Fruit fly (Drosophila melanogaster): Measurements from ENCODE around the gene Acbp1.

The Acbp1 gene

dm6 chr2L:8164219-8164618 lies 2.0 kb upstream of the Acbp1 start (continued):
- TF ChIP-seq jigr1 (GFP tag; IDR thresholded peaks at IDR 0.05) = no peak
- TF ChIP-seq ranshi (GFP tag; IDR thresholded peaks at IDR 0.05) = peak; percentile 57; the same call in 1 of the 2 replicates
- TF ChIP-seq CG3407 (GFP tag; optimal IDR thresholded peaks at IDR 0.05) = peak; percentile 96
- no peak for TF ChIP-seq wor (GFP tag; IDR thresholded peaks at IDR 0.05)
- TF ChIP-seq MESR4 (GFP tag; optimal IDR thresholded peaks at IDR 0.05) = peak; percentile 1
- peak; percentile 58 for TF ChIP-seq Oli (tag; optimal IDR thresholded peaks at IDR 0.05)
- peak; percentile 78 for TF ChIP-seq CG18476 (GFP tag; optimal IDR thresholded peaks at IDR 0.05)
- TF ChIP-seq Fer3 (tag; optimal IDR thresholded peaks at IDR 0.05) = peak; percentile 78
- no peak for TF ChIP-seq CG12155 (GFP tag; optimal IDR thresholded peaks at IDR 0.05)
- no peak for TF ChIP-seq dan (GFP tag; IDR thresholded peaks at IDR 0.05)
- peak; percentile 12 for TF ChIP-seq Ets97D (GFP tag; optimal IDR thresholded peaks at IDR 0.05)
- no peak for TF ChIP-seq zen2 (GFP tag; IDR thresholded peaks at IDR 0.05; ENCODE audit: partially characterized antibody)
- peak; percentile 87 for TF ChIP-seq Sox100B (GFP tag; optimal IDR thresholded peaks at IDR 0.05)
- TF ChIP-seq hth (optimal IDR thresholded peaks at IDR 0.05) = no peak
- TF ChIP-seq CG6254 (GFP tag; optimal IDR thresholded peaks at IDR 0.05) = peak; percentile 90
- TF ChIP-seq Xrp1 (GFP tag; IDR thresholded peaks at IDR 0.05) = peak; percentile 90
- peak; percentile 85 for TF ChIP-seq CG12236 (GFP tag; optimal IDR thresholded peaks at IDR 0.05)
- TF ChIP-seq emc (GFP tag; optimal IDR thresholded peaks at IDR 0.05) = no peak
- peak; percentile 61 for TF ChIP-seq CG17829 (tag; optimal IDR thresholded peaks at IDR 0.05)
- TF ChIP-seq CG10147 (GFP tag; optimal IDR thresholded peaks at IDR 0.05) = peak; percentile 9
- TF ChIP-seq ken (GFP tag; IDR thresholded peaks at IDR 0.05) = peak; percentile 57; the same call in 1 of the 3 replicates
- peak; percentile 1 for TF ChIP-seq CG13624 (GFP tag; optimal IDR thresholded peaks at IDR 0.05)
- peak; percentile 76 for TF ChIP-seq CG12299 (tag; optimal IDR thresholded peaks at IDR 0.05)
- peak; percentile 35 for TF ChIP-seq CG12769 (tag; optimal IDR thresholded peaks at IDR 0.05)
- peak; percentile 7 for TF ChIP-seq ERR (GFP tag; optimal IDR thresholded peaks at IDR 0.05)
- peak; percentile 57 for TF ChIP-seq pnt (GFP tag; optimal IDR thresholded peaks at IDR 0.05)
- peak; percentile 79 for TF ChIP-seq tio (GFP tag; optimal IDR thresholded peaks at IDR 0.05)
- TF ChIP-seq CG12391 (tag; optimal IDR thresholded peaks at IDR 0.05) = peak; percentile 54
- TF ChIP-seq HLH54F (GFP tag; optimal IDR thresholded peaks at IDR 0.05) = no peak
- peak; percentile 85 for TF ChIP-seq Vsx1 (GFP tag; optimal IDR thresholded peaks at IDR 0.05)
- peak; percentile 31 for TF ChIP-seq Sry-δ (GFP tag; optimal IDR thresholded peaks at IDR 0.05)
- no peak for TF ChIP-seq CG7357 (GFP tag; IDR thresholded peaks at IDR 0.05)
- TF ChIP-seq CG8944 (GFP tag; optimal IDR thresholded peaks at IDR 0.05) = peak; percentile 61
- no peak for TF ChIP-seq da (GFP tag; optimal IDR thresholded peaks at IDR 0.05)
- no peak for TF ChIP-seq pan (optimal IDR thresholded peaks at IDR 0.05)
- peak in 1 of 2 experiments; percentile 69 for TF ChIP-seq pan (GFP tag; optimal IDR thresholded peaks at IDR 0.05 in 1 of 2, IDR thresholded peaks at IDR 0.05 in 1 of 2)
- TF ChIP-seq BEAF-32 (GFP tag; optimal IDR thresholded peaks at IDR 0.05) = no peak
- peak; percentile 76 for TF ChIP-seq CG15011 (GFP tag; optimal IDR thresholded peaks at IDR 0.05)
- TF ChIP-seq CG12942 (GFP tag; optimal IDR thresholded peaks at IDR 0.05) = peak; percentile 75
- peak; percentile 85 for TF ChIP-seq ac (GFP tag; optimal IDR thresholded peaks at IDR 0.05)
- no peak for TF ChIP-seq vnd (GFP tag; IDR thresholded peaks at IDR 0.05; ENCODE audit: partially characterized antibody)
- peak; percentile 74 for TF ChIP-seq Kr (GFP tag; optimal IDR thresholded peaks at IDR 0.05)
- peak; percentile 54 for TF ChIP-seq CG10979 (tag; optimal IDR thresholded peaks at IDR 0.05)
- peak; percentile 54 for TF ChIP-seq Bteb2 (GFP tag; optimal IDR thresholded peaks at IDR 0.05)
- peak; percentile 66 for TF ChIP-seq CG17328 (GFP tag; IDR thresholded peaks at IDR 0.05)
- TF ChIP-seq Lpt (GFP tag; optimal IDR thresholded peaks at IDR 0.05) = no peak
- TF ChIP-seq CG3065 (GFP tag; optimal IDR thresholded peaks at IDR 0.05) = peak; percentile 59
- TF ChIP-seq Opbp (GFP tag; IDR thresholded peaks at IDR 0.05; ENCODE audit: partially characterized antibody) = no peak
- TF ChIP-seq CG10565 (GFP tag; optimal IDR thresholded peaks at IDR 0.05) = peak; percentile 64
- no peak for TF ChIP-seq CG14667 (GFP tag; IDR thresholded peaks at IDR 0.05)
- peak; percentile 80 for TF ChIP-seq YL-1 (GFP tag; optimal IDR thresholded peaks at IDR 0.05)

Data from whole organism, embryonic.